Fruit fly (Drosophila melanogaster): Measurements from ENCODE around the gene CG9921.

Gene CG9921

DNA sequence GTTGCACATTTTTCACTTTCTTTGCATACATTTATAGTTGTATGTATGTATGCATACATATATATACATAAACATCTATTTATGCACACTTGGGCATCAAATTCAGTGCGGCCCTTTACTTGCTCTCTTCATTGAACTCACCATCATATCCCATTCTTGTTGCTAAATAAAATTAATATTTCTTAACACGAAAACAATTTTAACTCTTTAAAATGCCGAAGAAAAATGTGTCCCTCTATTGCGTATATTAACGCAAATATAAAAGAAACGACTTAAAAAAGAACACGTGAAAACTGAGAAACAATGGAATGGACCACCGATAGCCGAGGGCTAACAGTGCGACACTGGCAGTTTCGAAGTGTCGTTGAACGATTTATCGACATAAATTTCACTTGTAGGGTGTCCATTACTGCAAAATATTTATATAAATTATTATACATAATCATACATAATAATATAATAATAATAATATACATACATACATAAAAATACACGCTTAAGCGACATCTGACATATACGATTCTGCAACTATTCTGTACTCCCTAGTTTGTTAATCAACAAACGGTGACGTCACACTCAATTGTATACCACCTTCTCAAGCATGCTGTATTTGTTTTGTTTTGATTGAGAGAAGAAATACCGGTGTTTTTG lies 25.4 kb upstream of the CG9921 start, which contains the start of the genes U2af50 and PIG-Q (continued):
- TF ChIP-seq oc (tag; optimal IDR thresholded peaks at IDR 0.05), result no peak
- peak; percentile 96 for TF ChIP-seq Abd-B (GFP tag; optimal IDR thresholded peaks at IDR 0.05)
- peak; percentile 96 for TF ChIP-seq CG2712 (tag; optimal IDR thresholded peaks at IDR 0.05)
- TF ChIP-seq CG3995 (GFP tag; optimal IDR thresholded peaks at IDR 0.05), result peak; percentile 14
- peak; percentile 79 for TF ChIP-seq sqz (GFP tag; optimal IDR thresholded peaks at IDR 0.05)
- TF ChIP-seq esg (GFP tag; conservative IDR thresholded peaks at IDR 0.05), result peak; percentile 90
- peak; percentile 93 for TF ChIP-seq CG10209 (GFP tag; optimal IDR thresholded peaks at IDR 0.05)
- peak; percentile 63 for TF ChIP-seq BEAF-32 (GFP tag; optimal IDR thresholded peaks at IDR 0.05)
- peak; percentile 93 for TF ChIP-seq CG9727 (GFP tag; optimal IDR thresholded peaks at IDR 0.05)
- TF ChIP-seq sr (GFP tag; IDR thresholded peaks at IDR 0.05), result no peak
- no peak for TF ChIP-seq Hmx (GFP tag; optimal IDR thresholded peaks at IDR 0.05)
- TF ChIP-seq CG43689 (GFP tag; IDR thresholded peaks at IDR 0.05), result no peak
- TF ChIP-seq nerfin-2 (GFP tag; IDR thresholded peaks at IDR 0.05; ENCODE audit: partially characterized antibody), result no peak
- peak; percentile 17 for TF ChIP-seq luna (GFP tag; optimal IDR thresholded peaks at IDR 0.05)
- TF ChIP-seq rib (GFP tag; IDR thresholded peaks at IDR 0.05), result peak; percentile 70
- TF ChIP-seq Aef1 (GFP tag; IDR thresholded peaks at IDR 0.05), result peak; percentile 90; the same call in 2 of the 3 replicates
- no peak; the same call in 2 of the 3 replicates for TF ChIP-seq otp (GFP tag; IDR thresholded peaks at IDR 0.05)
- peak; percentile 79 for TF ChIP-seq CG6854 (GFP tag; optimal IDR thresholded peaks at IDR 0.05)
- peak; percentile 95 for TF ChIP-seq CG8924 (tag; optimal IDR thresholded peaks at IDR 0.05)
- peak; percentile 27 for TF ChIP-seq CG15479 (GFP tag; optimal IDR thresholded peaks at IDR 0.05)
- peak; percentile 52 for TF ChIP-seq fu2 (GFP tag; optimal IDR thresholded peaks at IDR 0.05)
- peak; percentile 85 for TF ChIP-seq CG13123 (GFP tag; optimal IDR thresholded peaks at IDR 0.05)
- peak in 1 of 2 experiments; percentile 48 for TF ChIP-seq tll (GFP tag; optimal IDR thresholded peaks at IDR 0.05)
- TF ChIP-seq nom (GFP tag; optimal IDR thresholded peaks at IDR 0.05), result peak; percentile 78
- peak; percentile 94 for TF ChIP-seq Hr3 (GFP tag; optimal IDR thresholded peaks at IDR 0.05)
- no peak; the same call in 1 of the 3 replicates for TF ChIP-seq CG14050 (GFP tag; IDR thresholded peaks at IDR 0.05)
- TF ChIP-seq lab (GFP tag; optimal IDR thresholded peaks at IDR 0.05), result no peak
- TF ChIP-seq Deaf1 (tag; optimal IDR thresholded peaks at IDR 0.05), result peak; percentile 78
- peak; percentile 92 for TF ChIP-seq CG18599 (GFP tag; optimal IDR thresholded peaks at IDR 0.05)
- peak; percentile 75 for TF ChIP-seq CG10462 (GFP tag; optimal IDR thresholded peaks at IDR 0.05)
- no peak for TF ChIP-seq jing (GFP tag; optimal IDR thresholded peaks at IDR 0.05)
- TF ChIP-seq CG34422 (GFP tag; IDR thresholded peaks at IDR 0.05), result peak; percentile 95; the same call in 1 of the 3 replicates
- peak; percentile 51 for TF ChIP-seq pzg (GFP tag; optimal IDR thresholded peaks at IDR 0.05)
- TF ChIP-seq CG6683 (GFP tag; optimal IDR thresholded peaks at IDR 0.05), result peak; percentile 74
- no peak for TF ChIP-seq CG17568 (GFP tag; optimal IDR thresholded peaks at IDR 0.05)
- peak; percentile 98 for TF ChIP-seq CG30020 (tag; optimal IDR thresholded peaks at IDR 0.05)
- peak; percentile 92 for TF ChIP-seq gcm (GFP tag; optimal IDR thresholded peaks at IDR 0.05)
- TF ChIP-seq vnd (GFP tag; IDR thresholded peaks at IDR 0.05; ENCODE audit: partially characterized antibody), result no peak
- no peak for TF ChIP-seq TFAM (GFP tag; optimal IDR thresholded peaks at IDR 0.05)
- TF ChIP-seq Lpt (GFP tag; optimal IDR thresholded peaks at IDR 0.05), result no peak
- TF ChIP-seq Opbp (GFP tag; IDR thresholded peaks at IDR 0.05; ENCODE audit: partially characterized antibody), result 0 out of 3 replicates have a peak, but pooled peaks have one; percentile 34
- no peak for TF ChIP-seq nau (GFP tag; optimal IDR thresholded peaks at IDR 0.05)
- TF ChIP-seq wek (GFP tag; optimal IDR thresholded peaks at IDR 0.05), result peak; percentile 58
- no peak; the same call in 1 of the 2 replicates for TF ChIP-seq sens-2 (GFP tag; IDR thresholded peaks at IDR 0.05)
- peak; percentile 78 for TF ChIP-seq ac (GFP tag; optimal IDR thresholded peaks at IDR 0.05)
- peak; percentile 71 for TF ChIP-seq schlank (tag; optimal IDR thresholded peaks at IDR 0.05)
- peak; percentile 54 for TF ChIP-seq pho (GFP tag; optimal IDR thresholded peaks at IDR 0.05)
- TF ChIP-seq CG30431 (GFP tag; optimal IDR thresholded peaks at IDR 0.05), result no peak
